Fruit fly (Drosophila melanogaster) whole organism, prepupa: ENCODE results near the gene CG7920.

ENCODE experiments used
- CG11294 ChIP-seq: fragments of 200-800 bp; sonication (Bioruptor generic); IDR thresholded peaks from 2 replicates; pipeline ENCODE4 v1.3.6; 2022; ENCODE audit warnings: missing biosample characterization, missing genetic modification characterization
- CG34406 ChIP-seq: fragments of 200-800 bp; sonication (Bioruptor generic); optimal IDR thresholded peaks from 3 replicates; lab custom pipeline; 2016; ENCODE audit warnings: missing biosample characterization, missing genetic modification characterization
- CG3919 ChIP-seq: fragments of 200-800 bp; sonication (Bioruptor generic); optimal IDR thresholded peaks from 3 replicates; lab custom pipeline; 2016; ENCODE audit warnings: missing biosample characterization, missing genetic modification characterization
- CG4318 ChIP-seq: fragments of 200-800 bp; sonication (Bioruptor generic); optimal IDR thresholded peaks from 3 replicates; lab custom pipeline; 2017; ENCODE audit warnings: missing biosample characterization, mild to moderate bottlenecking, missing genetic modification characterization
- CG8319 ChIP-seq: fragments of 200-800 bp; sonication (Bioruptor generic); optimal IDR thresholded peaks from 3 replicates; lab custom pipeline; 2016; ENCODE audit warnings: missing biosample characterization, missing genetic modification characterization
- Gug ChIP-seq: fragments of 200-800 bp; sonication (Bioruptor generic); IDR thresholded peaks from 2 replicates; pipeline ENCODE4 v1.3.6; 2022; ENCODE audit warnings: missing biosample characterization, missing genetic modification characterization
- Hr4 ChIP-seq: fragments of 200-800 bp; sonication (Bioruptor generic); optimal IDR thresholded peaks from 3 replicates; lab custom pipeline; 2016; ENCODE audit warnings: missing biosample characterization, missing genetic modification characterization
- Lpt ChIP-seq: fragments of 200-800 bp; sonication (Bioruptor generic); optimal IDR thresholded peaks from 3 replicates; lab custom pipeline; 2016; ENCODE audit warnings: missing biosample characterization, missing genetic modification characterization
- OdsH ChIP-seq: fragments of 200-800 bp; sonication (Bioruptor generic); optimal IDR thresholded peaks from 3 replicates; lab custom pipeline; 2016; ENCODE audit warnings: missing biosample characterization, missing genetic modification characterization
- Sox102F ChIP-seq: fragments of 200-800 bp; sonication (Bioruptor generic); optimal IDR thresholded peaks from 2 replicates; lab custom pipeline; 2016; ENCODE audit warnings: missing biosample characterization, mild to moderate bottlenecking, missing genetic modification characterization
- achi ChIP-seq: fragments of 200-800 bp; sonication (Bioruptor generic); optimal IDR thresholded peaks from 3 replicates; lab custom pipeline; 2016; ENCODE audit warnings: missing biosample characterization, missing genetic modification characterization
- salr ChIP-seq, 2 experiments: fragments of 200-800 bp; sonication (Bioruptor generic); optimal IDR thresholded peaks; 3 replicates each; lab custom pipeline; 2016 to 2018; ENCODE audit warnings: missing biosample characterization in 2 of 2, missing genetic modification characterization in 2 of 2, mild to moderate bottlenecking in 1 of 2
- svp ChIP-seq: fragments of 200-800 bp; sonication (Bioruptor generic); peaks from one replicate; lab custom pipeline; 2016; ENCODE audit warnings: missing biosample characterization, missing genetic modification characterization

- no peak for TF ChIP-seq salr (GFP tag; optimal IDR thresholded peaks at IDR 0.05; lab: Kevin White, UChicago)
- TF ChIP-seq CG11294 (GFP tag; lab: Robert Waterston, UW) = no peak
- TF ChIP-seq achi = no peak
- no peak for TF ChIP-seq Hr4 (GFP tag; lab: Kevin White, UChicago)
- TF ChIP-seq svp = no peak
- no peak for TF ChIP-seq CG8319
- TF ChIP-seq Gug (GFP tag; lab: Robert Waterston, UW) = no peak
- TF ChIP-seq CG4318 = no peak
- no peak for TF ChIP-seq CG3919 (GFP tag; lab: Kevin White, UChicago)
- TF ChIP-seq Lpt (GFP tag; lab: Kevin White, UChicago) = no peak
- TF ChIP-seq Sox102F = no peak
- no peak for TF ChIP-seq CG34406
- no peak for TF ChIP-seq OdsH (GFP tag; lab: Kevin White, UChicago)
Observed at dm6 chr3R:29990681-29991080, 24.4 kb downstream of the CG7920 start.
